Worm (Caenorhabditis elegans) whole organism, midembryonic: ENCODE data around the gene rfl-1.
"Not testable (repeated sequence)": the region's sequence is repeated elsewhere in the genome, so short reads cannot be mapped to it uniquely, and the experiment has no call there.

Experiments used
- cog-1 ChIP-seq: sonication (generic microtip); optimal IDR thresholded peaks from 2 replicates; lab custom pipeline; 2016; ENCODE audit warnings: missing genetic modification characterization, missing compliant biosample characterization
- klf-2 ChIP-seq: fragments of 200-800 bp; sonication (Bioruptor generic); conservative IDR thresholded peaks from 2 replicates; pipeline ENCODE4 v1.3.6; 2022; ENCODE audit warnings: missing genetic modification reagents, missing genetic modification characterization, missing compliant biosample characterization
- med-1 ChIP-seq: sonication (generic microtip); optimal IDR thresholded peaks from 2 replicates; lab custom pipeline; 2017; ENCODE audit warnings: missing genetic modification characterization, mild to moderate bottlenecking, missing compliant biosample characterization, antibody characterized with exemption, missing genetic modification reagents; ENCODE audit not compliant: insufficient read depth
- ref-1 ChIP-seq: fragments of 200-800 bp; sonication (Bioruptor generic); conservative IDR thresholded peaks from 2 replicates; pipeline ENCODE4 v1.3.6; 2022; ENCODE audit warnings: missing genetic modification reagents, missing genetic modification characterization, missing compliant biosample characterization
- ztf-23 ChIP-seq: fragments of 200-800 bp; sonication (Bioruptor generic); IDR thresholded peaks from 2 replicates; pipeline ENCODE4 v1.3.6; 2022; ENCODE audit warnings: missing genetic modification reagents, missing genetic modification characterization, missing compliant biosample characterization

DNA sequence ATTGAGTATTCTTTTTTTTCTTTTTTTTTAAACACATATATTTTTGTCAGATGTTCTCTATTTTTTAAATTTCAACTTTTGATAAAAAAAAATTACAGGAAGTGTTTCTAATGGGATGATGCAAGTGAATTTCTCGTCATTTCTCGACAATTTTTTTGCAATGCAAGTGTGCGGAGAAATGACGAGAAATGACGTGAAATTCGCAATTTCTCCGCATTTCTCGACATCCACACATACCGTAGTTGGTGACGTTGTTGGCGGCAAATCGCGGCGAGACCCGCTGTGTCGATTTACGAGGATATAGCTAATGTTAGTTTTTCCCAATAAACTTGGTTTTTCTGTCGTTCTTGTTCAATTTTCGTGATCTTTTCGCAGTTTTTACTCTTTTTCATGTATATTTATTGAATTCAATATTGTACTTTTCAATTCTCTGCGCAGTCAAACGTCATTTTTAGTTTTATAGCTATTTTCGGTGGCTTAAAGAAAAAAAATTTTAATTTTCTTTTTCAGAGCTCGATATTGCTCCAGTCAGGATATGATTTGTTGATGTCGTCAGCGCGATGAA is 38.9 kb upstream of the rfl-1 start, which contains the start of gene F31E3.6:
- not testable (repeated sequence) for TF ChIP-seq cog-1; med-1 (GFP tag; lab: Kevin White, UChicago); ref-1; klf-2 (GFP tag; lab: Robert Waterston, UW); ztf-23 (GFP tag; lab: Robert Waterston, UW)
